Fruit fly (Drosophila melanogaster): ENCODE data around the gene CG5577.

- TF ChIP-seq Eip75B (GFP tag; optimal IDR thresholded peaks at IDR 0.05) (no peak), CG1621 (tag; optimal IDR thresholded peaks at IDR 0.05) (no peak), eg (GFP tag; IDR thresholded peaks at IDR 0.05) (no peak), Hr39 (GFP tag; optimal IDR thresholded peaks at IDR 0.05) (no peak), CG31627 (GFP tag; optimal IDR thresholded peaks at IDR 0.05) (peak; percentile 0), CG15336 (GFP tag; IDR thresholded peaks at IDR 0.05) (no peak), esn (GFP tag; optimal IDR thresholded peaks at IDR 0.05) (peak; percentile 15), Hr4 (GFP tag; optimal IDR thresholded peaks at IDR 0.05) (no peak), lz (GFP tag; optimal IDR thresholded peaks at IDR 0.05) (no peak)
Observed at dm6 chr3L:17846982-17847355, 5.7 kb upstream of the CG5577 start.

Data from whole organism, prepupa.